Worm (Caenorhabditis elegans): ENCODE data around the gene ceh-87.
"Not testable (repeated sequence)": the region's sequence is repeated elsewhere in the genome, so short reads cannot be mapped to it uniquely, and the experiment has no call there.

ce11 chrII:2673534-2673933 is 10.6 kb downstream of the ceh-87 start, which contains the start of the genes F22E5.20 and F22E5.1:
- TF ChIP-seq B0261.1 (tag; optimal IDR thresholded peaks at IDR 0.05); lag-1 (GFP tag; IDR thresholded peaks at IDR 0.05); Y53G8AR.9 (GFP tag; conservative IDR thresholded peaks at IDR 0.05); attf-3 (GFP tag; conservative IDR thresholded peaks at IDR 0.05); somi-1 (GFP tag; optimal IDR thresholded peaks at IDR 0.05); F55B11.4 (tag; optimal IDR thresholded peaks at IDR 0.05; ENCODE audit: borderline replicate concordance, insufficient read depth); hmg-20 (GFP tag; IDR thresholded peaks at IDR 0.05); ztf-26 (tag; optimal IDR thresholded peaks at IDR 0.05); ztf-6 (GFP tag; IDR thresholded peaks at IDR 0.05); egrh-3 (GFP tag; IDR thresholded peaks at IDR 0.05); C17E4.6 (GFP tag; IDR thresholded peaks at IDR 0.05); sdz-38 (tag; optimal IDR thresholded peaks at IDR 0.05); unc-130 (GFP tag; optimal IDR thresholded peaks at IDR 0.05): not testable (repeated sequence)

Measured in whole organism, young adult.